Worm (Caenorhabditis elegans) whole organism, L4 larva: ENCODE data around the gene hda-5.
A peak's percentile ranks its signal among the peaks of the same experiment; 100 is the strongest.

Experiments used
- F10B5.3 ChIP-seq: sonication (generic microtip); optimal IDR thresholded peaks from 2 replicates; lab custom pipeline; 2016; ENCODE audit warnings: mild to moderate bottlenecking, missing genetic modification characterization, missing compliant biosample characterization
- F49E8.2 ChIP-seq: sonication (generic microtip); optimal IDR thresholded peaks from 2 replicates; lab custom pipeline; 2016; ENCODE audit warnings: missing compliant biosample characterization, mild to moderate bottlenecking, missing genetic modification characterization, borderline replicate concordance
- R02D3.7 ChIP-seq: fragments of 150-350 bp; sonication (generic microtip); optimal IDR thresholded peaks from 3 replicates; lab custom pipeline; 2014; ENCODE audit warnings: missing biosample characterization, missing genetic modification characterization
- T20F7.1 ChIP-seq: fragments of 200-800 bp; sonication (Bioruptor generic); optimal IDR thresholded peaks from 2 replicates; lab custom pipeline; 2018; ENCODE audit warnings: mild to moderate bottlenecking, missing genetic modification characterization, missing compliant biosample characterization
- T26A8.4 ChIP-seq: fragments of 200-800 bp; sonication (Bioruptor generic); IDR thresholded peaks from 2 replicates; pipeline ENCODE4 v1.3.6; 2022; ENCODE audit warnings: missing genetic modification characterization, missing compliant biosample characterization
- Y5F2A.4 ChIP-seq: fragments of 200-800 bp; sonication (Bioruptor generic); optimal IDR thresholded peaks from 2 replicates; lab custom pipeline; 2018; ENCODE audit warnings: mild to moderate bottlenecking, missing genetic modification characterization, missing compliant biosample characterization
- ama-1 ChIP-seq: fragments of 150-350 bp; optimal IDR thresholded peaks from 2 replicates; lab custom pipeline; 2014; ENCODE audit warnings: inconsistent platforms, mixed read lengths
- ceh-20 ChIP-seq: fragments of 200-800 bp; sonication (Bioruptor generic); IDR thresholded peaks from 2 replicates; pipeline ENCODE4 v1.3.6; 2022; ENCODE audit warnings: missing genetic modification reagents, missing genetic modification characterization, missing compliant biosample characterization
- ceh-28 ChIP-seq: fragments of 150-350 bp; optimal IDR thresholded peaks from 2 replicates; lab custom pipeline; 2014; ENCODE audit warnings: missing biosample characterization, missing genetic modification reagents, missing genetic modification characterization
- ceh-32 ChIP-seq: sonication (generic microtip); optimal IDR thresholded peaks from 2 replicates; lab custom pipeline; 2016; ENCODE audit warnings: mild to moderate bottlenecking, missing genetic modification characterization, missing compliant biosample characterization; ENCODE audit not compliant: poor library complexity
- ceh-44 ChIP-seq: fragments of 200-800 bp; sonication (Bioruptor generic); IDR thresholded peaks from 2 replicates; pipeline ENCODE4 v1.3.6; 2022; ENCODE audit warnings: missing genetic modification reagents, missing genetic modification characterization, missing compliant biosample characterization
- ceh-62 ChIP-seq: sonication (generic microtip); optimal IDR thresholded peaks from 2 replicates; lab custom pipeline; 2017; ENCODE audit warnings: missing biosample characterization, missing genetic modification characterization
- ctbp-1 ChIP-seq: fragments of 200-800 bp; sonication (Bioruptor generic); IDR thresholded peaks from 2 replicates; pipeline ENCODE4 v1.3.6; 2022; ENCODE audit warnings: missing genetic modification reagents, missing genetic modification characterization, missing compliant biosample characterization
- daf-19 ChIP-seq: fragments of 200-800 bp; sonication (Bioruptor generic); conservative IDR thresholded peaks from 2 replicates; pipeline ENCODE4 v1.3.6; 2022; ENCODE audit warnings: missing genetic modification characterization, missing compliant biosample characterization
- daf-8 ChIP-seq: fragments of 200-800 bp; sonication (Bioruptor generic); IDR thresholded peaks from 2 replicates; pipeline ENCODE4 v1.3.6; 2022; ENCODE audit warnings: missing genetic modification characterization, missing compliant biosample characterization
- dmd-6 ChIP-seq: fragments of 200-800 bp; sonication (Bioruptor generic); IDR thresholded peaks from 2 replicates; pipeline ENCODE4 v1.3.6; 2022; ENCODE audit warnings: missing genetic modification reagents, missing genetic modification characterization, missing compliant biosample characterization
- dmd-8 ChIP-seq: fragments of 200-800 bp; sonication (Bioruptor generic); IDR thresholded peaks from 2 replicates; pipeline ENCODE4 v1.3.6; 2022; ENCODE audit warnings: missing genetic modification characterization, missing compliant biosample characterization
- dmd-9 ChIP-seq: fragments of 200-800 bp; sonication (Bioruptor generic); IDR thresholded peaks from 2 replicates; pipeline ENCODE4 v1.3.6; 2022; ENCODE audit warnings: missing genetic modification reagents, missing genetic modification characterization, missing compliant biosample characterization
- egl-43 ChIP-seq: fragments of 200-800 bp; sonication (Bioruptor generic); IDR thresholded peaks from 2 replicates; pipeline ENCODE4 v1.3.6; 2022; ENCODE audit warnings: missing genetic modification reagents, missing genetic modification characterization, missing compliant biosample characterization
- fos-1 ChIP-seq: fragments of 150-350 bp; optimal IDR thresholded peaks from 2 replicates; lab custom pipeline; 2014; ENCODE audit warnings: missing biosample characterization, missing genetic modification characterization
- hlh-11 ChIP-seq: fragments of 200-800 bp; sonication (Bioruptor generic); optimal IDR thresholded peaks from 2 replicates; lab custom pipeline; 2018; ENCODE audit warnings: mild to moderate bottlenecking, missing genetic modification characterization, missing compliant biosample characterization
- hlh-30 ChIP-seq: sonication (generic microtip); optimal IDR thresholded peaks from 2 replicates; lab custom pipeline; 2017; ENCODE audit warnings: antibody characterized with exemption, mild to moderate bottlenecking, missing genetic modification characterization, missing compliant biosample characterization; ENCODE audit not compliant: insufficient read depth
- hmg-1.1 ChIP-seq: fragments of 200-800 bp; sonication (Bioruptor generic); IDR thresholded peaks from 2 replicates; pipeline ENCODE4 v1.3.6; 2022; ENCODE audit warnings: missing genetic modification reagents, missing genetic modification characterization, missing compliant biosample characterization
- jun-1 ChIP-seq: fragments of 150-350 bp; optimal IDR thresholded peaks from 2 replicates; lab custom pipeline; 2014; ENCODE audit warnings: missing biosample characterization, missing genetic modification reagents, missing genetic modification characterization
- lin-15B ChIP-seq: fragments of 150-350 bp; sonication (generic microtip); optimal IDR thresholded peaks from 3 replicates; lab custom pipeline; 2014; ENCODE audit warnings: missing biosample characterization, missing genetic modification characterization
- lin-29 ChIP-seq: fragments of 200-800 bp; sonication (Bioruptor generic); IDR thresholded peaks from 2 replicates; pipeline ENCODE4 v1.3.6; 2022; ENCODE audit warnings: missing genetic modification reagents, missing genetic modification characterization, missing compliant biosample characterization
- lin-38 ChIP-seq: fragments of 200-800 bp; sonication (Bioruptor generic); IDR thresholded peaks from 2 replicates; pipeline ENCODE4 v1.3.6; 2022; ENCODE audit warnings: missing genetic modification reagents, missing genetic modification characterization, missing compliant biosample characterization
- lin-39 ChIP-seq: fragments of 150-350 bp; optimal IDR thresholded peaks from 2 replicates; lab custom pipeline; 2014; ENCODE audit warnings: missing biosample characterization, missing genetic modification reagents, missing genetic modification characterization
- mdl-1 ChIP-seq, 2 experiments: fragments of 150-350 bp in 1 of 2; sonication (generic microtip) in 1 of 2; optimal IDR thresholded peaks; 2 replicates each; lab custom pipeline; 2014 to 2017; ENCODE audit warnings: missing biosample characterization in 2 of 2, missing genetic modification characterization in 2 of 2
- mxl-2 ChIP-seq: fragments of 200-800 bp; sonication (Bioruptor generic); conservative IDR thresholded peaks from 2 replicates; pipeline ENCODE4 v1.3.6; 2022; ENCODE audit warnings: missing genetic modification reagents, missing genetic modification characterization, missing compliant biosample characterization
- mxl-3 ChIP-seq: fragments of 200-800 bp; sonication (Bioruptor generic); optimal IDR thresholded peaks from 2 replicates; lab custom pipeline; 2018; ENCODE audit warnings: mild to moderate bottlenecking, missing genetic modification characterization, missing compliant biosample characterization
- nhr-102 ChIP-seq: sonication (generic microtip); optimal IDR thresholded peaks from 2 replicates; lab custom pipeline; 2016; ENCODE audit warnings: mild to moderate bottlenecking, missing genetic modification characterization, moderate library complexity, missing compliant biosample characterization
- nhr-11 ChIP-seq: fragments of 150-350 bp; optimal IDR thresholded peaks from 2 replicates; lab custom pipeline; 2014; ENCODE audit warnings: missing biosample characterization, missing genetic modification characterization
- nhr-111 ChIP-seq: fragments of 200-800 bp; sonication (Bioruptor generic); optimal IDR thresholded peaks from 2 replicates; lab custom pipeline; 2018; ENCODE audit warnings: mild to moderate bottlenecking, missing genetic modification characterization, missing compliant biosample characterization
- nhr-25 ChIP-seq: sonication (generic microtip); optimal IDR thresholded peaks from 2 replicates; lab custom pipeline; 2017; ENCODE audit warnings: missing genetic modification characterization, mild to moderate bottlenecking, missing compliant biosample characterization, antibody characterized with exemption, moderate library complexity, borderline replicate concordance; ENCODE audit not compliant: insufficient read depth
- nhr-41 ChIP-seq: fragments of 200-800 bp; sonication (Bioruptor generic); IDR thresholded peaks from 2 replicates; pipeline ENCODE4 v1.3.6; 2022; ENCODE audit warnings: missing genetic modification reagents, missing genetic modification characterization, missing compliant biosample characterization
- nhr-42 ChIP-seq: fragments of 200-800 bp; sonication (Bioruptor generic); IDR thresholded peaks from 2 replicates; pipeline ENCODE4 v1.3.6; 2022; ENCODE audit warnings: missing genetic modification characterization, missing compliant biosample characterization
- nhr-76 ChIP-seq: fragments of 150-350 bp; optimal IDR thresholded peaks from 2 replicates; lab custom pipeline; 2014; ENCODE audit warnings: missing biosample characterization, missing genetic modification characterization
- rbr-2 ChIP-seq: sonication (generic microtip); optimal IDR thresholded peaks from 2 replicates; lab custom pipeline; 2016; ENCODE audit warnings: missing genotype, missing genetic modification characterization, missing compliant biosample characterization
- set-16 ChIP-seq: fragments of 200-800 bp; sonication (Bioruptor generic); IDR thresholded peaks from 2 replicates; pipeline ENCODE4 v1.3.6; 2022; ENCODE audit warnings: missing genetic modification reagents, missing genetic modification characterization, missing compliant biosample characterization
- snpc-1.2 ChIP-seq: fragments of 200-800 bp; sonication (Bioruptor generic); IDR thresholded peaks from 2 replicates; pipeline ENCODE4 v1.3.6; 2022; ENCODE audit warnings: missing genetic modification reagents, missing genetic modification characterization, missing compliant biosample characterization
- tra-1 ChIP-seq: fragments of 200-800 bp; sonication (Bioruptor generic); IDR thresholded peaks from 2 replicates; pipeline ENCODE4 v1.3.6; 2022; ENCODE audit warnings: missing genetic modification reagents, missing genetic modification characterization, missing compliant biosample characterization
- unc-39 ChIP-seq: sonication (generic microtip); optimal IDR thresholded peaks from 2 replicates; lab custom pipeline; 2017; ENCODE audit warnings: missing biosample characterization, missing genetic modification characterization
- unc-62 ChIP-seq, 3 experiments: fragments of 150-350 bp in 1 of 3; sonication (generic microtip); optimal IDR thresholded peaks in 2 of 3; peaks in 1 of 3; 1 replicate in 1 of 3; 2 replicates in 2 of 3; lab custom pipeline; 2014 to 2017; ENCODE audit warnings: missing biosample characterization in 3 of 3, missing genetic modification characterization in 3 of 3, missing genetic modification reagents in 3 of 3, missing genotype in 1 of 3
- zag-1 ChIP-seq: fragments of 150-350 bp; optimal IDR thresholded peaks from 2 replicates; lab custom pipeline; 2014; ENCODE audit warnings: missing biosample characterization, missing genetic modification characterization
- zip-2 ChIP-seq: fragments of 150-350 bp; optimal IDR thresholded peaks from 2 replicates; lab custom pipeline; 2014; ENCODE audit warnings: missing biosample characterization, missing genetic modification characterization
- ztf-11 ChIP-seq: fragments of 150-350 bp; optimal IDR thresholded peaks from 2 replicates; lab custom pipeline; 2014; ENCODE audit warnings: missing biosample characterization, missing genetic modification characterization

hda-5 gene

ce11 chrII:11798737-11799136 is at the start of gene hda-5:
Gene hda-5 (plus strand): TSS chrII:11799037.
- TF ChIP-seq ceh-44 (GFP tag; lab: Robert Waterston, UW) (no peak), unc-62 (GFP tag; optimal IDR thresholded peaks at IDR 0.05 in 1 of 2; lab: Kevin White, UChicago) (peak in 1 of 2 experiments; percentile 11), unc-62 (tag; optimal IDR thresholded peaks at IDR 0.05; lab: Kevin White, UChicago) (no peak)

- peak; percentile 92 for TF ChIP-seq rbr-2 (tag; lab: Kevin White, UChicago)
- TF ChIP-seq ceh-32 (tag; lab: Kevin White, UChicago), result peak; percentile 51
- TF ChIP-seq nhr-42, result peak; percentile 49; the same call in 1 of the 2 replicates
- no peak for TF ChIP-seq dmd-8 (GFP tag; lab: Robert Waterston, UW)
- TF ChIP-seq daf-8 (GFP tag; lab: Robert Waterston, UW), result no peak
- TF ChIP-seq nhr-76 (tag; lab: Kevin White, UChicago), result no peak
- peak; percentile 78 for TF ChIP-seq hlh-30 (tag; lab: Kevin White, UChicago)
- peak; percentile 61 for TF ChIP-seq lin-38 (GFP tag; lab: Robert Waterston, UW)
- no peak for TF ChIP-seq lin-29 (GFP tag; lab: Robert Waterston, UW)
- peak; percentile 67 for TF ChIP-seq F10B5.3
- peak; percentile 100 for TF ChIP-seq set-16
- TF ChIP-seq ceh-62, result no peak
- TF ChIP-seq snpc-1.2, result 0 out of 2 replicates have a peak, but pooled peaks have one; percentile 49
- no peak for TF ChIP-seq F49E8.2 (tag; lab: Kevin White, UChicago)
- peak; percentile 60 for TF ChIP-seq zag-1 (tag; lab: Kevin White, UChicago)
- TF ChIP-seq nhr-41 (GFP tag; lab: Robert Waterston, UW), result peak; percentile 55; the same call in 1 of the 2 replicates
- TF ChIP-seq egl-43, result peak; percentile 86
- peak; percentile 6 for TF ChIP-seq lin-15B (tag; lab: Kevin White, UChicago)
- peak; percentile 67 for TF ChIP-seq nhr-102 (tag; lab: Kevin White, UChicago)
- TF ChIP-seq nhr-11 (tag; lab: Kevin White, UChicago), result peak; percentile 62
- TF ChIP-seq R02D3.7 (tag; lab: Kevin White, UChicago), result no peak
- peak; percentile 40 for TF ChIP-seq nhr-111 (GFP tag; lab: Kevin White, UChicago)
- TF ChIP-seq ztf-11 (tag; lab: Kevin White, UChicago), result no peak
- TF ChIP-seq ceh-28, result peak; percentile 81
- TF ChIP-seq T20F7.1 (GFP tag; lab: Kevin White, UChicago), result peak; percentile 82
- TF ChIP-seq jun-1 (tag; lab: Kevin White, UChicago), result peak; percentile 70
- no peak for TF ChIP-seq Y5F2A.4 (GFP tag; lab: Kevin White, UChicago)
- TF ChIP-seq T26A8.4 (GFP tag; lab: Robert Waterston, UW), result peak; percentile 71
- peak; percentile 55 for TF ChIP-seq zip-2 (tag; lab: Kevin White, UChicago)
- no peak for TF ChIP-seq ama-1
- no peak for TF ChIP-seq daf-19 (GFP tag; lab: Robert Waterston, UW)
- no peak for TF ChIP-seq lin-39 (tag; lab: Kevin White, UChicago)
- TF ChIP-seq hlh-11 (tag; lab: Kevin White, UChicago), result peak; percentile 96
- TF ChIP-seq hmg-1.1 (GFP tag; lab: Robert Waterston, UW), result peak; percentile 84
- TF ChIP-seq mdl-1 (tag; optimal IDR thresholded peaks at IDR 0.05; lab: Kevin White, UChicago), result peak; percentile 44 to 77
- TF ChIP-seq ctbp-1 (GFP tag; lab: Robert Waterston, UW), result peak; percentile 75
- TF ChIP-seq fos-1 (tag; lab: Kevin White, UChicago), result no peak
- TF ChIP-seq tra-1 (GFP tag; lab: Robert Waterston, UW), result no peak
- TF ChIP-seq ceh-20 (GFP tag; lab: Robert Waterston, UW), result peak; percentile 63; the same call in 1 of the 2 replicates
- peak; percentile 62 for TF ChIP-seq dmd-6 (GFP tag; lab: Robert Waterston, UW)
- TF ChIP-seq unc-39 (tag; lab: Kevin White, UChicago), result no peak
- peak; percentile 10 for TF ChIP-seq nhr-25 (tag; lab: Kevin White, UChicago)
- TF ChIP-seq dmd-9 (GFP tag; lab: Robert Waterston, UW), result no peak
- TF ChIP-seq mxl-3 (GFP tag; lab: Kevin White, UChicago), result peak; percentile 79
- TF ChIP-seq mxl-2 (GFP tag; lab: Robert Waterston, UW), result no peak
Observed at ce11 chrII:11749490-11750172, 49.2 kb upstream of the hda-5 start.
